Fruit fly (Drosophila melanogaster): ENCODE measurements around the gene mud.

Gene mud

dm6 chrX:14265149-14265548 lies 17.6 kb downstream of the mud start:
- TF ChIP-seq Sin3A (optimal IDR thresholded peaks at IDR 0.05) (no peak), h (optimal IDR thresholded peaks at IDR 0.05) (no peak), Myc (optimal IDR thresholded peaks at IDR 0.05) (no peak), ttk (optimal IDR thresholded peaks at IDR 0.05) (no peak), insv (optimal IDR thresholded peaks at IDR 0.05) (no peak), psq (optimal IDR thresholded peaks at IDR 0.05) (no peak)

- TF ChIP-seq h (optimal IDR thresholded peaks at IDR 0.05) (no peak), ttk (optimal IDR thresholded peaks at IDR 0.05) (no peak), Sin3A (optimal IDR thresholded peaks at IDR 0.05) (no peak), insv (optimal IDR thresholded peaks at IDR 0.05) (no peak), psq (optimal IDR thresholded peaks at IDR 0.05) (no peak), Myc (optimal IDR thresholded peaks at IDR 0.05) (no peak)
Measured at dm6 chrX:14266075-14266474, 18.5 kb downstream of the mud start, which contains the start of the genes CG13404 and na. Gene CG13404, minus strand, starts transcription at chrX:14266250. Gene na, plus strand, starts transcription at chrX:14266367.

- TF ChIP-seq Myc (optimal IDR thresholded peaks at IDR 0.05) (no peak), h (optimal IDR thresholded peaks at IDR 0.05) (no peak), psq (optimal IDR thresholded peaks at IDR 0.05) (no peak), insv (optimal IDR thresholded peaks at IDR 0.05) (no peak), Sin3A (optimal IDR thresholded peaks at IDR 0.05) (no peak), ttk (optimal IDR thresholded peaks at IDR 0.05) (no peak)
Measured at dm6 chrX:14277435-14277834, 29.9 kb downstream of the mud start, which contains the start of gene Muc12Ea. Gene Muc12Ea, plus strand, starts transcription at chrX:14277735.

- TF ChIP-seq psq (optimal IDR thresholded peaks at IDR 0.05) (no peak), h (optimal IDR thresholded peaks at IDR 0.05) (no peak), insv (optimal IDR thresholded peaks at IDR 0.05) (no peak), Sin3A (optimal IDR thresholded peaks at IDR 0.05) (no peak), ttk (optimal IDR thresholded peaks at IDR 0.05) (no peak), Myc (optimal IDR thresholded peaks at IDR 0.05) (no peak)
Measured at dm6 chrX:14289293-14289692, 41.8 kb downstream of the mud start, which contains the start of gene CG9400. Gene CG9400, minus strand, starts transcription at chrX:14289393.
